Fruit fly (Drosophila melanogaster) whole organism, adult: ENCODE data around the gene CG14207.

Experiments
- CG11617 ChIP-seq: fragments of 200-800 bp; sonication (Bioruptor generic); optimal IDR thresholded peaks from 2 replicates; lab custom pipeline; 2017; ENCODE audit warnings: mild to moderate bottlenecking, missing biosample characterization, missing genetic modification reagents, missing genetic modification characterization
- CG12768 ChIP-seq: fragments of 200-800 bp; sonication (Bioruptor generic); optimal IDR thresholded peaks from 2 replicates; lab custom pipeline; 2017; ENCODE audit warnings: missing biosample characterization, missing genetic modification characterization, mild to moderate bottlenecking, moderate library complexity, missing genetic modification reagents
- CG14711 ChIP-seq: fragments of 200-800 bp; sonication (Bioruptor generic); optimal IDR thresholded peaks from 2 replicates; lab custom pipeline; 2018; ENCODE audit warnings: missing biosample characterization, mild to moderate bottlenecking, missing genetic modification characterization, moderate library complexity
- CG1620 ChIP-seq: fragments of 200-800 bp; sonication (Bioruptor generic); optimal IDR thresholded peaks from 2 replicates; lab custom pipeline; 2016; ENCODE audit warnings: missing biosample characterization, missing genetic modification characterization
- CG33017 ChIP-seq: fragments of 200-800 bp; sonication (Bioruptor generic); optimal IDR thresholded peaks from 2 replicates; lab custom pipeline; 2018; ENCODE audit warnings: missing biosample characterization, mild to moderate bottlenecking, missing genetic modification characterization, moderate library complexity
- CG5204 ChIP-seq: fragments of 200-800 bp; sonication (Bioruptor generic); optimal IDR thresholded peaks from 2 replicates; lab custom pipeline; 2016; ENCODE audit warnings: missing biosample characterization, missing genetic modification characterization
- CG7045 ChIP-seq: fragments of 200-800 bp; sonication (Bioruptor generic); optimal IDR thresholded peaks from 2 replicates; lab custom pipeline; 2017; ENCODE audit warnings: missing biosample characterization, mild to moderate bottlenecking, missing genetic modification characterization
- CG7101 ChIP-seq: fragments of 200-800 bp; sonication (Bioruptor generic); optimal IDR thresholded peaks from 2 replicates; lab custom pipeline; 2018; ENCODE audit warnings: missing biosample characterization, mild to moderate bottlenecking, missing genetic modification characterization, moderate library complexity
- Clk ChIP-seq: fragments of 200-800 bp; sonication (Bioruptor generic); optimal IDR thresholded peaks from 2 replicates; lab custom pipeline; 2017; ENCODE audit warnings: missing biosample characterization, missing genetic modification characterization
- Crg-1 ChIP-seq: fragments of 200-800 bp; sonication (Bioruptor generic); optimal IDR thresholded peaks from 2 replicates; lab custom pipeline; 2016; ENCODE audit warnings: missing biosample characterization, missing genetic modification characterization
- Hr96 ChIP-seq: fragments of 200-800 bp; sonication (Bioruptor generic); optimal IDR thresholded peaks from 2 replicates; lab custom pipeline; 2016; ENCODE audit warnings: missing biosample characterization, missing genetic modification characterization
- Mnt ChIP-seq: fragments of 200-800 bp; sonication (Bioruptor generic); optimal IDR thresholded peaks from 2 replicates; lab custom pipeline; 2016; ENCODE audit warnings: missing biosample characterization, mild to moderate bottlenecking, missing genetic modification characterization
- bab1 ChIP-seq: fragments of 200-800 bp; sonication (Bioruptor generic); optimal IDR thresholded peaks from 3 replicates; lab custom pipeline; 2019; ENCODE audit warnings: missing biosample characterization, mild to moderate bottlenecking, missing genetic modification characterization, moderate library complexity
- cic ChIP-seq: fragments of 200-800 bp; sonication (Bioruptor generic); optimal IDR thresholded peaks from 2 replicates; lab custom pipeline; 2017; ENCODE audit warnings: missing biosample characterization, mild to moderate bottlenecking, missing genetic modification characterization, moderate library complexity
- cnc ChIP-seq, 2 experiments: fragments of >200 bp; optimal IDR thresholded peaks; 2 replicates each; lab custom pipeline; 2017
- kay ChIP-seq: fragments of 200-800 bp; sonication (Bioruptor generic); peaks from one replicate; lab custom pipeline; 2016; ENCODE audit warnings: missing biosample characterization, missing genetic modification characterization, borderline replicate concordance
- ovo ChIP-seq: fragments of 200-800 bp; sonication (Bioruptor generic); optimal IDR thresholded peaks from 2 replicates; lab custom pipeline; 2016; ENCODE audit warnings: missing biosample characterization, missing genetic modification characterization
- pad ChIP-seq: fragments of 200-800 bp; sonication (Bioruptor generic); optimal IDR thresholded peaks from 3 replicates; lab custom pipeline; 2017; ENCODE audit warnings: missing biosample characterization, missing genetic modification characterization, mild to moderate bottlenecking, moderate library complexity, missing genetic modification reagents
- tj ChIP-seq: fragments of 200-800 bp; sonication (Bioruptor generic); optimal IDR thresholded peaks from 3 replicates; lab custom pipeline; 2017; ENCODE audit warnings: missing biosample characterization, mild to moderate bottlenecking, missing genetic modification characterization, moderate library complexity
- toe ChIP-seq: fragments of 200-800 bp; sonication (Bioruptor generic); optimal IDR thresholded peaks from 2 replicates; lab custom pipeline; 2016; ENCODE audit warnings: missing biosample characterization, missing genetic modification characterization

Gene CG14207

dm6 chrX:19604997-19605396, at the start of gene CG14207:
CG14207 (plus strand) TSS chrX:19605199.
- TF ChIP-seq cic (GFP tag; lab: Kevin White, UChicago) (peak; percentile 16), toe (GFP tag; lab: Kevin White, UChicago) (no peak), tj (GFP tag; lab: Kevin White, UChicago) (peak; percentile 20), CG1620 (peak; percentile 55), CG33017 (tag; lab: Kevin White, UChicago) (no peak), CG11617 (GFP tag; lab: Kevin White, UChicago) (no peak), CG7045 (GFP tag; lab: Kevin White, UChicago) (no peak), Clk (GFP tag; lab: Kevin White, UChicago) (no peak), CG12768 (GFP tag; lab: Kevin White, UChicago) (peak; percentile 17), cnc (optimal IDR thresholded peaks at IDR 0.05; lab: Kevin White, UChicago) (no peak), pad (GFP tag; lab: Kevin White, UChicago) (no peak), ovo (GFP tag; lab: Kevin White, UChicago) (peak; percentile 7), kay (GFP tag; lab: Kevin White, UChicago) (no peak), CG5204 (no peak), Hr96 (no peak), CG14711 (tag; lab: Kevin White, UChicago) (no peak), Crg-1 (GFP tag; lab: Kevin White, UChicago) (peak; percentile 16), CG7101 (tag; lab: Kevin White, UChicago) (peak; percentile 44), bab1 (GFP tag; lab: Kevin White, UChicago) (peak; percentile 68), Mnt (GFP tag; lab: Kevin White, UChicago) (peak; percentile 59)

dm6 chrX:19565714-19566316, 39.2 kb upstream of the CG14207 start, which contains the start of the genes Grip84 and car:
Grip84 (minus strand) TSS chrX:19565764.
car (plus strand) TSS chrX:19566019.
- TF ChIP-seq cic (GFP tag; lab: Kevin White, UChicago) (no peak), Clk (GFP tag; lab: Kevin White, UChicago) (no peak), pad (GFP tag; lab: Kevin White, UChicago) (peak; percentile 42), CG7045 (GFP tag; lab: Kevin White, UChicago) (peak; percentile 54), ovo (GFP tag; lab: Kevin White, UChicago) (peak; percentile 7), CG33017 (tag; lab: Kevin White, UChicago) (peak; percentile 14), CG11617 (GFP tag; lab: Kevin White, UChicago) (peak; percentile 44), CG7101 (tag; lab: Kevin White, UChicago) (peak; percentile 65), CG12768 (GFP tag; lab: Kevin White, UChicago) (no peak), Mnt (GFP tag; lab: Kevin White, UChicago) (peak; percentile 44), CG14711 (tag; lab: Kevin White, UChicago) (peak; percentile 87), tj (GFP tag; lab: Kevin White, UChicago) (peak; percentile 35)

dm6 chrX:19573687-19574086, 31.3 kb upstream of the CG14207 start:
- TF ChIP-seq pad (GFP tag; lab: Kevin White, UChicago) (peak; percentile 10), CG5204 (no peak), ovo (GFP tag; lab: Kevin White, UChicago) (peak; percentile 85), cic (GFP tag; lab: Kevin White, UChicago) (no peak)

dm6 chrX:19577940-19578632, 26.9 kb upstream of the CG14207 start:
- TF ChIP-seq CG33017 (tag; lab: Kevin White, UChicago) (no peak), toe (GFP tag; lab: Kevin White, UChicago) (no peak), kay (GFP tag; lab: Kevin White, UChicago) (no peak), CG1620 (no peak), bab1 (GFP tag; lab: Kevin White, UChicago) (no peak), CG7101 (tag; lab: Kevin White, UChicago) (no peak), CG5204 (no peak), CG14711 (tag; lab: Kevin White, UChicago) (no peak), ovo (GFP tag; lab: Kevin White, UChicago) (peak; percentile 87), CG11617 (GFP tag; lab: Kevin White, UChicago) (peak; percentile 27), Hr96 (no peak), cic (GFP tag; lab: Kevin White, UChicago) (no peak), Clk (GFP tag; lab: Kevin White, UChicago) (no peak), Mnt (GFP tag; lab: Kevin White, UChicago) (peak; percentile 80), pad (GFP tag; lab: Kevin White, UChicago) (peak; percentile 95), CG12768 (GFP tag; lab: Kevin White, UChicago) (peak; percentile 18), cnc (optimal IDR thresholded peaks at IDR 0.05; lab: Kevin White, UChicago) (no peak), tj (GFP tag; lab: Kevin White, UChicago) (peak; percentile 44), Crg-1 (GFP tag; lab: Kevin White, UChicago) (no peak), CG7045 (GFP tag; lab: Kevin White, UChicago) (no peak)

dm6 chrX:19578908-19579647, 25.9 kb upstream of the CG14207 start:
- TF ChIP-seq CG7045 (GFP tag; lab: Kevin White, UChicago) = no peak
- TF ChIP-seq CG5204 = no peak
- peak; percentile 2 for TF ChIP-seq CG33017 (tag; lab: Kevin White, UChicago)
- TF ChIP-seq Mnt (GFP tag; lab: Kevin White, UChicago) = peak; percentile 26
- peak; percentile 62 for TF ChIP-seq Hr96
- peak; percentile 31 for TF ChIP-seq pad (GFP tag; lab: Kevin White, UChicago)
- TF ChIP-seq CG12768 (GFP tag; lab: Kevin White, UChicago) = no peak
- no peak for TF ChIP-seq Crg-1 (GFP tag; lab: Kevin White, UChicago)
- TF ChIP-seq bab1 (GFP tag; lab: Kevin White, UChicago) = no peak
- no peak for TF ChIP-seq cnc (optimal IDR thresholded peaks at IDR 0.05; lab: Kevin White, UChicago)
- TF ChIP-seq CG7101 (tag; lab: Kevin White, UChicago) = peak; percentile 30
- peak; percentile 41 for TF ChIP-seq tj (GFP tag; lab: Kevin White, UChicago)
- no peak for TF ChIP-seq ovo (GFP tag; lab: Kevin White, UChicago)
- TF ChIP-seq toe (GFP tag; lab: Kevin White, UChicago) = no peak
- TF ChIP-seq CG14711 (tag; lab: Kevin White, UChicago) = no peak
- TF ChIP-seq CG11617 (GFP tag; lab: Kevin White, UChicago) = peak; percentile 18
